Fruit fly (Drosophila melanogaster) whole organism, embryonic: ENCODE measurements around the gene Or7a.

Experiments used
- Atf3 ChIP-seq: fragments of 200-800 bp; sonication (Bioruptor generic); optimal IDR thresholded peaks from 3 replicates; lab custom pipeline; 2016; ENCODE audit warnings: missing biosample characterization, missing genetic modification characterization
- B-H1 ChIP-seq: fragments of 200-800 bp; sonication (Bioruptor generic); IDR thresholded peaks from 3 replicates; pipeline ENCODE4 v1.3.6; 2022; ENCODE audit warnings: missing biosample characterization, missing genetic modification characterization
- Bdp1 ChIP-seq: fragments of 200-800 bp; sonication (Bioruptor generic); optimal IDR thresholded peaks from 3 replicates; lab custom pipeline; 2016; ENCODE audit warnings: missing biosample characterization, missing genetic modification characterization
- Bgb ChIP-seq: fragments of 200-800 bp; sonication (Bioruptor generic); IDR thresholded peaks from 2 replicates; pipeline ENCODE4 v1.3.6; 2022; ENCODE audit warnings: missing biosample characterization, missing genetic modification characterization; ENCODE audit not compliant: partially characterized antibody
- CG11093 ChIP-seq: fragments of 200-800 bp; sonication (Bioruptor generic); IDR thresholded peaks from 3 replicates; pipeline ENCODE4 v1.3.6; 2022; ENCODE audit warnings: missing biosample characterization, missing genetic modification characterization
- CG11560 ChIP-seq: fragments of 200-800 bp; sonication (Bioruptor generic); IDR thresholded peaks from 3 replicates; pipeline ENCODE4 v1.3.6; 2022; ENCODE audit warnings: missing biosample characterization, missing genetic modification characterization
- CG11696 ChIP-seq: fragments of 200-800 bp; sonication (Bioruptor generic); IDR thresholded peaks from 2 replicates; pipeline ENCODE4 v1.3.6; 2022; ENCODE audit warnings: missing biosample characterization, missing genetic modification characterization
- CG12236 ChIP-seq: fragments of 200-800 bp; sonication (Bioruptor generic); optimal IDR thresholded peaks from 2 replicates; lab custom pipeline; 2016; ENCODE audit warnings: missing biosample characterization, missing genetic modification characterization
- CG1602 ChIP-seq: fragments of 200-800 bp; sonication (Bioruptor generic); optimal IDR thresholded peaks from 3 replicates; lab custom pipeline; 2016; ENCODE audit warnings: missing biosample characterization, missing genetic modification characterization
- CG1603 ChIP-seq: fragments of 200-800 bp; sonication (Bioruptor generic); optimal IDR thresholded peaks from 2 replicates; lab custom pipeline; 2019; ENCODE audit warnings: missing biosample characterization, mild to moderate bottlenecking, missing genetic modification characterization, moderate library complexity
- CG1647 ChIP-seq: fragments of 200-800 bp; sonication (Bioruptor generic); optimal IDR thresholded peaks from 3 replicates; lab custom pipeline; 2016; ENCODE audit warnings: missing biosample characterization, missing genetic modification characterization
- CG16863 ChIP-seq: fragments of 200-800 bp; sonication (Bioruptor generic); optimal IDR thresholded peaks from 3 replicates; lab custom pipeline; 2016; ENCODE audit warnings: missing biosample characterization, missing genetic modification characterization
- CG18011 ChIP-seq: fragments of 200-800 bp; sonication (Bioruptor generic); optimal IDR thresholded peaks from 2 replicates; lab custom pipeline; 2017; ENCODE audit warnings: missing biosample characterization, missing genetic modification characterization, mild to moderate bottlenecking, moderate library complexity, missing genotype
- CG18476 ChIP-seq: fragments of 200-800 bp; sonication (Bioruptor generic); optimal IDR thresholded peaks from 2 replicates; lab custom pipeline; 2016; ENCODE audit warnings: missing biosample characterization, mild to moderate bottlenecking, missing genetic modification characterization
- CG2199 ChIP-seq: fragments of 200-800 bp; sonication (Bioruptor generic); IDR thresholded peaks from 3 replicates; pipeline ENCODE4 v1.3.6; 2022; ENCODE audit warnings: missing biosample characterization, missing genetic modification characterization
- CG4854 ChIP-seq: fragments of 200-800 bp; sonication (Bioruptor generic); optimal IDR thresholded peaks from 2 replicates; lab custom pipeline; 2016; ENCODE audit warnings: missing biosample characterization, missing genetic modification characterization, inconsistent platforms
- CG5180 ChIP-seq: fragments of 200-800 bp; sonication (Bioruptor generic); optimal IDR thresholded peaks from 3 replicates; lab custom pipeline; 2017; ENCODE audit warnings: missing biosample characterization, missing genetic modification characterization, mild to moderate bottlenecking, moderate library complexity, missing genetic modification reagents
- CG6654 ChIP-seq: fragments of 200-800 bp; sonication (Bioruptor generic); optimal IDR thresholded peaks from 2 replicates; lab custom pipeline; 2017; ENCODE audit warnings: missing biosample characterization, mild to moderate bottlenecking, missing genetic modification characterization
- CG6765 ChIP-seq: fragments of 200-800 bp; sonication (Bioruptor generic); optimal IDR thresholded peaks from 3 replicates; lab custom pipeline; 2017; ENCODE audit warnings: missing biosample characterization, mild to moderate bottlenecking, missing genetic modification characterization
- CG6791 ChIP-seq: fragments of 200-800 bp; sonication (Bioruptor generic); IDR thresholded peaks from 3 replicates; pipeline ENCODE4 v1.3.6; 2022; ENCODE audit warnings: missing biosample characterization, missing genetic modification characterization; ENCODE audit not compliant: partially characterized antibody
- CG7271 ChIP-seq: fragments of 200-800 bp; sonication (Bioruptor generic); optimal IDR thresholded peaks from 2 replicates; lab custom pipeline; 2018; ENCODE audit warnings: missing biosample characterization, mild to moderate bottlenecking, missing genetic modification characterization, moderate library complexity
- CG9215 ChIP-seq: fragments of 200-800 bp; sonication (Bioruptor generic); IDR thresholded peaks from 2 replicates; pipeline ENCODE4 v1.3.6; 2022; ENCODE audit warnings: missing biosample characterization, missing genetic modification characterization
- CG9876 ChIP-seq: fragments of 200-800 bp; sonication (Bioruptor generic); optimal IDR thresholded peaks from 2 replicates; lab custom pipeline; 2016; ENCODE audit warnings: missing biosample characterization, missing genetic modification characterization
- CG9932 ChIP-seq: fragments of 200-800 bp; sonication (Bioruptor generic); IDR thresholded peaks from 2 replicates; pipeline ENCODE4 v1.3.6; 2022; ENCODE audit warnings: missing biosample characterization, missing genetic modification characterization
- Chrac-16 ChIP-seq: fragments of 200-800 bp; sonication (Bioruptor generic); optimal IDR thresholded peaks from 3 replicates; lab custom pipeline; 2016; ENCODE audit warnings: missing biosample characterization, missing genetic modification characterization
- ERR ChIP-seq: fragments of 200-800 bp; sonication (Bioruptor generic); optimal IDR thresholded peaks from 2 replicates; lab custom pipeline; 2016; ENCODE audit warnings: missing biosample characterization, missing genetic modification characterization
- HmgD ChIP-seq: fragments of 200-800 bp; sonication (Bioruptor generic); optimal IDR thresholded peaks from 3 replicates; lab custom pipeline; 2016; ENCODE audit warnings: missing biosample characterization, missing genetic modification characterization
- MTF-1 ChIP-seq: fragments of 200-800 bp; sonication (Bioruptor generic); optimal IDR thresholded peaks from 2 replicates; lab custom pipeline; 2018; ENCODE audit warnings: missing biosample characterization, mild to moderate bottlenecking, missing genetic modification characterization, borderline replicate concordance
- Nf-YC ChIP-seq: fragments of 200-800 bp; optimal IDR thresholded peaks from 3 replicates; lab custom pipeline; 2019; ENCODE audit warnings: missing biosample characterization, mild to moderate bottlenecking, missing genetic modification characterization, moderate library complexity
- Poxn ChIP-seq: fragments of 200-800 bp; sonication (Bioruptor generic); IDR thresholded peaks from 2 replicates; pipeline ENCODE4 v1.3.6; 2022; ENCODE audit warnings: missing biosample characterization, missing genetic modification characterization
- Ravus ChIP-seq: fragments of 200-800 bp; sonication (Bioruptor generic); IDR thresholded peaks from 2 replicates; pipeline ENCODE4 v1.3.6; 2022; ENCODE audit warnings: missing biosample characterization, missing genetic modification characterization
- Side ChIP-seq: fragments of 200-800 bp; sonication (Bioruptor generic); optimal IDR thresholded peaks from 2 replicates; lab custom pipeline; 2016; ENCODE audit warnings: missing biosample characterization, missing genetic modification characterization
- Six4 ChIP-seq: fragments of 200-800 bp; sonication (Bioruptor generic); optimal IDR thresholded peaks from 2 replicates; lab custom pipeline; 2016; ENCODE audit warnings: missing biosample characterization, missing genetic modification characterization
- Spps ChIP-seq: fragments of 200-800 bp; sonication (Bioruptor generic); optimal IDR thresholded peaks from 2 replicates; lab custom pipeline; 2018; ENCODE audit warnings: missing biosample characterization, mild to moderate bottlenecking, missing genetic modification characterization
- Sry-δ ChIP-seq: fragments of 200-800 bp; sonication (Bioruptor generic); optimal IDR thresholded peaks from 2 replicates; lab custom pipeline; 2016; ENCODE audit warnings: missing biosample characterization, missing genetic modification characterization
- ara ChIP-seq: fragments of 200-800 bp; sonication (Bioruptor generic); IDR thresholded peaks from 2 replicates; pipeline ENCODE4 v1.3.6; 2022; ENCODE audit warnings: missing biosample characterization, missing genetic modification characterization
- dmrt11E ChIP-seq: fragments of 200-800 bp; sonication (Bioruptor generic); optimal IDR thresholded peaks from 3 replicates; lab custom pipeline; 2018; ENCODE audit warnings: missing biosample characterization, mild to moderate bottlenecking, missing genetic modification characterization, moderate library complexity
- fru ChIP-seq: fragments of >200 bp; optimal IDR thresholded peaks from 2 replicates; lab custom pipeline; 2017
- fu2 ChIP-seq: fragments of 200-800 bp; sonication (Bioruptor generic); optimal IDR thresholded peaks from 2 replicates; lab custom pipeline; 2016; ENCODE audit warnings: missing biosample characterization, missing genetic modification characterization
- hbn ChIP-seq: fragments of 200-800 bp; sonication (Bioruptor generic); IDR thresholded peaks from 2 replicates; pipeline ENCODE4 v1.3.6; 2022; ENCODE audit warnings: missing biosample characterization, missing genetic modification characterization; ENCODE audit not compliant: partially characterized antibody
- maf-S ChIP-seq: fragments of 200-800 bp; sonication (Bioruptor generic); optimal IDR thresholded peaks from 2 replicates; lab custom pipeline; 2016; ENCODE audit warnings: missing biosample characterization, missing genetic modification characterization
- mld ChIP-seq: fragments of 200-800 bp; sonication (Bioruptor generic); IDR thresholded peaks from 3 replicates; pipeline ENCODE4 v1.3.6; 2022; ENCODE audit warnings: missing biosample characterization, missing genetic modification characterization; ENCODE audit not compliant: partially characterized antibody
- nerfin-2 ChIP-seq: fragments of 200-800 bp; sonication (Bioruptor generic); IDR thresholded peaks from 2 replicates; pipeline ENCODE4 v1.3.6; 2022; ENCODE audit warnings: missing biosample characterization, missing genetic modification characterization; ENCODE audit not compliant: partially characterized antibody
- odd ChIP-seq: fragments of 200-800 bp; sonication (Bioruptor generic); optimal IDR thresholded peaks from 2 replicates; lab custom pipeline; 2017; ENCODE audit warnings: missing biosample characterization, mild to moderate bottlenecking, missing genetic modification characterization
- pan ChIP-seq, 4 experiments: fragments of >200 bp in 3 of 4; fragments of 200-800 bp in 1 of 4; sonication (Bioruptor generic) in 1 of 4; optimal IDR thresholded peaks in 3 of 4; IDR thresholded peaks in 1 of 4; 2 replicates each; pipeline versions ENCODE4 v1.3.6 to Lab custom; 2017 to 2022; ENCODE audit warnings: missing biosample characterization in 2 of 4, missing genetic modification characterization in 2 of 4, mixed read lengths in 1 of 4
- sd ChIP-seq: fragments of 200-800 bp; sonication (Bioruptor generic); optimal IDR thresholded peaks from 3 replicates; lab custom pipeline; 2018; ENCODE audit warnings: missing biosample characterization, mild to moderate bottlenecking, missing genetic modification characterization, moderate library complexity
- sisA ChIP-seq: fragments of 200-800 bp; sonication (Bioruptor generic); IDR thresholded peaks from 2 replicates; pipeline ENCODE4 v1.3.6; 2022; ENCODE audit warnings: missing biosample characterization, missing genetic modification characterization
- tap ChIP-seq: fragments of 200-800 bp; optimal IDR thresholded peaks from 3 replicates; lab custom pipeline; 2019; ENCODE audit warnings: missing biosample characterization, mild to moderate bottlenecking, missing genetic modification characterization, moderate library complexity
- tll ChIP-seq, 2 experiments: fragments of 200-800 bp in 1 of 2; fragments of >200 bp in 1 of 2; sonication (Bioruptor generic) in 1 of 2; optimal IDR thresholded peaks; 2 replicates each; lab custom pipeline; 2017 to 2019; ENCODE audit warnings: missing biosample characterization in 2 of 2, missing genetic modification characterization in 2 of 2, mild to moderate bottlenecking in 1 of 2, moderate library complexity in 1 of 2

Gene Or7a

dm6 chrX:8129204-8129997 is 36.1 kb downstream of the Or7a start, which contains the start of gene CG2116 (continued):
- TF ChIP-seq Six4 (GFP tag; lab: Kevin White, UChicago) = no peak
- TF ChIP-seq CG2199 = no peak
- peak; percentile 59; the same call in 1 of the 2 replicates for TF ChIP-seq hbn (GFP tag; lab: Robert Waterston, UW)
- TF ChIP-seq Poxn (GFP tag; lab: Robert Waterston, UW) = no peak
- no peak for TF ChIP-seq CG18476 (GFP tag; lab: Kevin White, UChicago)
- no peak for TF ChIP-seq MTF-1 (GFP tag; lab: Kevin White, UChicago)
- no peak for TF ChIP-seq tll (GFP tag; optimal IDR thresholded peaks at IDR 0.05; lab: Kevin White, UChicago)
- TF ChIP-seq Sry-δ (GFP tag; lab: Kevin White, UChicago) = peak; percentile 73
- no peak for TF ChIP-seq CG1647 (GFP tag; lab: Kevin White, UChicago)
- no peak for TF ChIP-seq fru
- peak; percentile 20 for TF ChIP-seq Nf-YC (tag; lab: Kevin White, UChicago)
- TF ChIP-seq CG18011 (GFP tag; lab: Kevin White, UChicago) = no peak
- TF ChIP-seq CG16863 (GFP tag; lab: Kevin White, UChicago) = no peak
- TF ChIP-seq ara (GFP tag; lab: Robert Waterston, UW) = no peak
- TF ChIP-seq CG9215 (GFP tag; lab: Robert Waterston, UW) = no peak
- peak; percentile 49 for TF ChIP-seq CG1603 (tag; lab: Kevin White, UChicago)
- TF ChIP-seq Spps (tag; lab: Kevin White, UChicago) = no peak
- no peak for TF ChIP-seq Chrac-16
- no peak for TF ChIP-seq CG1602
- no peak for TF ChIP-seq CG9876 (GFP tag; lab: Kevin White, UChicago)
- TF ChIP-seq Side (GFP tag; lab: Kevin White, UChicago) = no peak
- TF ChIP-seq nerfin-2 (GFP tag; lab: Robert Waterston, UW) = 0 out of 2 replicates have a peak, but pooled peaks have one; percentile 23
- no peak for TF ChIP-seq dmrt11E (tag; lab: Kevin White, UChicago)
- TF ChIP-seq fu2 (GFP tag; lab: Kevin White, UChicago) = no peak
- no peak for TF ChIP-seq CG11696 (GFP tag; lab: Robert Waterston, UW)
- no peak for TF ChIP-seq CG7271 (tag; lab: Kevin White, UChicago)
- TF ChIP-seq CG6654 = no peak
- TF ChIP-seq CG6791 (GFP tag; lab: Robert Waterston, UW) = peak; percentile 64
- no peak for TF ChIP-seq CG6765 (GFP tag; lab: Kevin White, UChicago)
- TF ChIP-seq Ravus = no peak
- TF ChIP-seq tap (tag; lab: Kevin White, UChicago) = no peak
- TF ChIP-seq Atf3 (GFP tag; lab: Kevin White, UChicago) = no peak
- no peak for TF ChIP-seq ERR (GFP tag; lab: Kevin White, UChicago)
- TF ChIP-seq HmgD (GFP tag; lab: Kevin White, UChicago) = no peak
- no peak for TF ChIP-seq CG11093 (GFP tag; lab: Robert Waterston, UW)
- TF ChIP-seq CG12236 = no peak
- no peak for TF ChIP-seq Bdp1 (GFP tag; lab: Kevin White, UChicago)
- 0 out of 3 replicates have a peak, but pooled peaks have one; percentile 33 for TF ChIP-seq CG11560 (tag; lab: Robert Waterston, UW)
- no peak for TF ChIP-seq sisA (GFP tag; lab: Robert Waterston, UW)
- TF ChIP-seq CG9932 = no peak
- no peak for TF ChIP-seq CG4854
- TF ChIP-seq odd (GFP tag; lab: Kevin White, UChicago) = no peak
- TF ChIP-seq mld (GFP tag; lab: Robert Waterston, UW) = no peak; the same call in 2 of the 3 replicates
- TF ChIP-seq Bgb (GFP tag; lab: Robert Waterston, UW) = peak; percentile 81
- no peak for TF ChIP-seq pan (optimal IDR thresholded peaks at IDR 0.05; lab: Kevin White, UChicago)
- TF ChIP-seq pan (GFP tag; optimal IDR thresholded peaks at IDR 0.05 in 1 of 2, IDR thresholded peaks at IDR 0.05 in 1 of 2) = no peak
- no peak for TF ChIP-seq maf-S (GFP tag; lab: Kevin White, UChicago)
- no peak for TF ChIP-seq B-H1 (GFP tag; lab: Robert Waterston, UW)
- TF ChIP-seq sd (tag; lab: Kevin White, UChicago) = no peak
- no peak for TF ChIP-seq CG5180 (GFP tag; lab: Kevin White, UChicago)
